Worm (Caenorhabditis elegans): ENCODE measurements around the gene K11E4.1.
A peak's percentile ranks its signal among the peaks of the same experiment; 100 is the strongest.

Gene K11E4.1

ce11 chrX:13714710-13715109 lies 753 bp downstream of the K11E4.1 start (continued):
- TF ChIP-seq ets-4 (GFP tag; optimal IDR thresholded peaks at IDR 0.05) (no peak), repo-1 (tag; optimal IDR thresholded peaks at IDR 0.05) (no peak), F37B4.10 (GFP tag; IDR thresholded peaks at IDR 0.05) (no peak), ekl-4 (GFP tag; IDR thresholded peaks at IDR 0.05) (no peak), Y95B8A.8 (GFP tag; IDR thresholded peaks at IDR 0.05) (no peak), pbrm-1 (GFP tag; IDR thresholded peaks at IDR 0.05) (no peak), madf-10 (tag; optimal IDR thresholded peaks at IDR 0.05) (peak; percentile 48), efl-1 (GFP tag; optimal IDR thresholded peaks at IDR 0.05) (no peak), nfya-1 (tag; optimal IDR thresholded peaks at IDR 0.05; ENCODE audit: borderline replicate concordance, insufficient read depth) (no peak), dpff-1 (tag; optimal IDR thresholded peaks at IDR 0.05) (no peak), ztf-22 (GFP tag; optimal IDR thresholded peaks at IDR 0.05) (no peak), let-607 (tag; optimal IDR thresholded peaks at IDR 0.05) (peak in 1 of 2 experiments; percentile 20), T26A5.8 (tag; optimal IDR thresholded peaks at IDR 0.05) (no peak), mxl-1 (tag; optimal IDR thresholded peaks at IDR 0.05) (peak; percentile 12), cebp-2 (GFP tag; IDR thresholded peaks at IDR 0.05) (peak; percentile 87), ceh-40 (GFP tag; IDR thresholded peaks at IDR 0.05) (0 out of 2 replicates have a peak, but pooled peaks have one; percentile 71), nfyb-1 (GFP tag; IDR thresholded peaks at IDR 0.05) (no peak), attf-3 (GFP tag; conservative IDR thresholded peaks at IDR 0.05) (no peak), F22D6.2 (tag; optimal IDR thresholded peaks at IDR 0.05) (no peak), nfya-2 (GFP tag; IDR thresholded peaks at IDR 0.05) (no peak), bed-2 (GFP tag; IDR thresholded peaks at IDR 0.05) (no peak), ztf-3 (GFP tag; optimal IDR thresholded peaks at IDR 0.05) (no peak), dpl-1 (GFP tag; optimal IDR thresholded peaks at IDR 0.05) (no peak), lin-40 (tag; optimal IDR thresholded peaks at IDR 0.05) (no peak), lag-1 (GFP tag; IDR thresholded peaks at IDR 0.05) (no peak), ztf-25 (GFP tag; IDR thresholded peaks at IDR 0.05) (peak; percentile 57; the same call in 1 of the 2 replicates), rpc-1 (optimal IDR thresholded peaks at IDR 0.05) (peak; percentile 79), rpc-1 (tag; optimal IDR thresholded peaks at IDR 0.05) (peak; percentile 87), gei-17 (GFP tag; optimal IDR thresholded peaks at IDR 0.05) (no peak), hlh-12 (tag; optimal IDR thresholded peaks at IDR 0.05) (no peak), F49E8.2 (tag; optimal IDR thresholded peaks at IDR 0.05; ENCODE audit: insufficient read depth) (no peak), rec-8 (tag; optimal IDR thresholded peaks at IDR 0.05) (peak; percentile 52 to 68), F57A8.1 (GFP tag; optimal IDR thresholded peaks at IDR 0.05) (no peak), mel-28 (tag; optimal IDR thresholded peaks at IDR 0.05; ENCODE audit: borderline replicate concordance) (no peak), mcd-1 (GFP tag; IDR thresholded peaks at IDR 0.05) (no peak; the same call in 1 of the 2 replicates), nhr-120 (GFP tag; IDR thresholded peaks at IDR 0.05) (no peak), ztf-26 (tag; optimal IDR thresholded peaks at IDR 0.05) (peak; percentile 7), D2030.7 (GFP tag; IDR thresholded peaks at IDR 0.05) (peak; percentile 54; the same call in 1 of the 2 replicates), tbp1 (GFP tag; optimal IDR thresholded peaks at IDR 0.05) (peak; percentile 88), snpc-1.1 (tag; optimal IDR thresholded peaks at IDR 0.05; ENCODE audit: insufficient read depth) (no peak), bed-1 (GFP tag; IDR thresholded peaks at IDR 0.05) (no peak), aptf-3 (GFP tag; IDR thresholded peaks at IDR 0.05) (0 out of 2 replicates have a peak, but pooled peaks have one; percentile 80), ztf-18 (tag; optimal IDR thresholded peaks at IDR 0.05) (peak; percentile 61), nhr-80 (tag; optimal IDR thresholded peaks at IDR 0.05) (no peak), attf-6 (GFP tag; IDR thresholded peaks at IDR 0.05) (peak; percentile 65; the same call in 1 of the 2 replicates), F52B5.7 (tag; optimal IDR thresholded peaks at IDR 0.05) (no peak), ZK185.1 (tag; optimal IDR thresholded peaks at IDR 0.05; ENCODE audit: poor library complexity, severe bottlenecking) (peak; percentile 43), hsf-1 (GFP tag; IDR thresholded peaks at IDR 0.05) (no peak), hlh-26 (GFP tag; conservative IDR thresholded peaks at IDR 0.05) (no peak)

All from whole organism, young adult.